Worm (Caenorhabditis elegans): ENCODE measurements around the gene F52C12.2.

- TF ChIP-seq egl-27 (tag; optimal IDR thresholded peaks at IDR 0.05) (no peak), blmp-1 (tag; optimal IDR thresholded peaks at IDR 0.05; ENCODE audit: insufficient read depth) (no peak), unc-55 (GFP tag; optimal IDR thresholded peaks at IDR 0.05) (no peak), nhr-11 (tag; optimal IDR thresholded peaks at IDR 0.05) (no peak), C34F6.9 (tag; optimal IDR thresholded peaks at IDR 0.05) (no peak), ama-1 (optimal IDR thresholded peaks at IDR 0.05) (no peak), mdl-1 (tag; optimal IDR thresholded peaks at IDR 0.05) (no peak), fos-1 (tag; optimal IDR thresholded peaks at IDR 0.05) (no peak), mab-5 (tag; optimal IDR thresholded peaks at IDR 0.05) (no peak), elt-3 (tag; optimal IDR thresholded peaks at IDR 0.05) (no peak), peb-1 (tag; optimal IDR thresholded peaks at IDR 0.05) (no peak), sma-9 (GFP tag; optimal IDR thresholded peaks at IDR 0.05) (no peak), sma-9 (tag; optimal IDR thresholded peaks at IDR 0.05) (no peak)
Measured at ce11 chrIV:1979782-1980181, 26.4 kb downstream of the F52C12.2 start, which contains the start of gene Y76B12C.8.
